Worm (Caenorhabditis elegans) whole organism, midembryonic: ENCODE results near the gene C50F4.8.

ENCODE experiments used
- T22C8.4 ChIP-seq: fragments of 200-800 bp; sonication (Bioruptor generic); IDR thresholded peaks from 2 replicates; pipeline ENCODE4 v1.3.6; 2022; ENCODE audit warnings: missing genetic modification characterization, missing compliant biosample characterization
- cog-1 ChIP-seq: sonication (generic microtip); optimal IDR thresholded peaks from 2 replicates; lab custom pipeline; 2016; ENCODE audit warnings: missing genetic modification characterization, missing compliant biosample characterization
- flt-1 ChIP-seq: fragments of 200-800 bp; sonication (Bioruptor generic); IDR thresholded peaks from 2 replicates; pipeline ENCODE4 v1.3.6; 2022; ENCODE audit warnings: missing genetic modification characterization, missing compliant biosample characterization
- klf-2 ChIP-seq: fragments of 200-800 bp; sonication (Bioruptor generic); conservative IDR thresholded peaks from 2 replicates; pipeline ENCODE4 v1.3.6; 2022; ENCODE audit warnings: missing genetic modification reagents, missing genetic modification characterization, missing compliant biosample characterization
- med-1 ChIP-seq: sonication (generic microtip); optimal IDR thresholded peaks from 2 replicates; lab custom pipeline; 2017; ENCODE audit warnings: missing genetic modification characterization, mild to moderate bottlenecking, missing compliant biosample characterization, antibody characterized with exemption, missing genetic modification reagents; ENCODE audit not compliant: insufficient read depth
- ref-1 ChIP-seq: fragments of 200-800 bp; sonication (Bioruptor generic); conservative IDR thresholded peaks from 2 replicates; pipeline ENCODE4 v1.3.6; 2022; ENCODE audit warnings: missing genetic modification reagents, missing genetic modification characterization, missing compliant biosample characterization
- tab-1 ChIP-seq: fragments of 200-800 bp; sonication (Bioruptor generic); IDR thresholded peaks from 2 replicates; pipeline ENCODE4 v1.3.6; 2022; ENCODE audit warnings: missing genetic modification characterization, missing compliant biosample characterization
- ztf-23 ChIP-seq: fragments of 200-800 bp; sonication (Bioruptor generic); IDR thresholded peaks from 2 replicates; pipeline ENCODE4 v1.3.6; 2022; ENCODE audit warnings: missing genetic modification reagents, missing genetic modification characterization, missing compliant biosample characterization
- ztf-29 ChIP-seq: fragments of 200-800 bp; sonication (Bioruptor generic); IDR thresholded peaks from 2 replicates; pipeline ENCODE4 v1.3.6; 2022; ENCODE audit warnings: missing genetic modification reagents, missing genetic modification characterization, missing compliant biosample characterization

- no peak for TF ChIP-seq ref-1
- no peak for TF ChIP-seq med-1 (GFP tag; lab: Kevin White, UChicago)
- no peak for TF ChIP-seq ztf-23
- no peak for TF ChIP-seq flt-1
- TF ChIP-seq T22C8.4 (GFP tag; lab: Robert Waterston, UW): no peak
- TF ChIP-seq klf-2 (GFP tag; lab: Robert Waterston, UW): no peak
- TF ChIP-seq ztf-29 (GFP tag; lab: Robert Waterston, UW): no peak
- TF ChIP-seq tab-1 (GFP tag; lab: Robert Waterston, UW): no peak
- TF ChIP-seq cog-1 (tag; lab: Kevin White, UChicago): no peak
Measured at ce11 chrV:9509597-9509996, 9.1 kb downstream of the C50F4.8 start.
